Worm (Caenorhabditis elegans) whole organism, L4/young adult: ENCODE results near the gene C08E8.6.

Experiments used
- W03F9.2 ChIP-seq: fragments of 150-350 bp; optimal IDR thresholded peaks from 2 replicates; lab custom pipeline; 2014; ENCODE audit warnings: missing biosample characterization, missing genetic modification characterization
- him-1 ChIP-seq: sonication (generic microtip); optimal IDR thresholded peaks from 2 replicates; lab custom pipeline; 2016; ENCODE audit warnings: missing genotype, missing genetic modification reagents, missing genetic modification characterization, missing compliant biosample characterization

DNA sequence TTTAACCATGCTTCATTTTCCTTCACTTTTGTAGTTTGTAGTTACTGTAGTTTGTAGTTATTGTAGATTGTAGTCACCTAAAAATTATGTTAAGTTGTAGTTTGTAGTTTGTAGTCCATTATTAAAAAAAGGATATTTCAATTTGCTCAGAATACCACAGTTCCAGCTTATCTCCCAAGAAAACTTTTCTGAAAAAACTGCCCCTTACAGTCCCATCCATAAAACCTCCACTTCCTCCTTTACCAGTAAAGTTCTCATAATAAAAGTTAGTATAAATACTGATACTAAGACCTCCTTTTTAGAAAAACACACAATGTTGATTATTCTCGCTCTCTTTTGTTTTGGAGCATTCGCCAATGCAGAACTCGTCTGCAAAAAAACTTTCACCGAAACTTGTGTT is 17.5 kb downstream of the C08E8.6 start, which contains the start of gene C08E8.11:
- TF ChIP-seq W03F9.2 (tag; lab: Kevin White, UChicago) (no peak), him-1 (tag; lab: Kevin White, UChicago) (no peak)
